Worm (Caenorhabditis elegans): ENCODE data around the gene ceh-92.

Gene ceh-92

DNA sequence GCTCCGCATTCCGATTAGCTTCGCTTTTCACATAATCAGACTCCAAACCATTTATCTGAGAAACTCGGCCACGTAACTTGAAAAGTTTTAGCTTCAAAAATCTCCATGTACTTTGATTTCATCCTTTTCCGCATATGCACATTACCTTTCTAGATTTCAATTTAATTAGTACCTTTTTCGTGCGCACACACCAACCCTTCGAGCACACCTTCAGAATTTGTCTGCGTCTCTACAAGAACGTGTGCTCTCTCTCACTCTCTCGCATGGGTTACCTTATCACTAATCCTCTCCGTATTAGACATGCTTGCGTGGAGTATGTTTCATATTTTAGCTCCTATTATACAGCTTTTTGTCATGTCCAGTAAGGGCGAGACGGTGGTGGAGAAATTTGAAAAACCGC lies 28.2 kb downstream of the ceh-92 start, which contains the start of gene Y66D12A.30:
TSS of gene Y66D12A.30 (plus strand) at position 301 of the 400 bp plus-strand sequence.
- TF ChIP-seq ZK546.5 (tag; optimal IDR thresholded peaks at IDR 0.05) (no peak), aly-2 (tag; optimal IDR thresholded peaks at IDR 0.05) (no peak), nhr-129 (tag; optimal IDR thresholded peaks at IDR 0.05) (no peak), nhr-77 (tag; optimal IDR thresholded peaks at IDR 0.05) (no peak), lin-13 (GFP tag; optimal IDR thresholded peaks at IDR 0.05) (no peak), nhr-11 (tag; optimal IDR thresholded peaks at IDR 0.05) (no peak), nhr-6 (tag; optimal IDR thresholded peaks at IDR 0.05) (no peak), ztf-4 (tag; optimal IDR thresholded peaks at IDR 0.05) (no peak)

ce11 chrIII:11611618-11612247 lies 30.3 kb downstream of the ceh-92 start:
- TF ChIP-seq blmp-1 (tag; optimal IDR thresholded peaks at IDR 0.05; ENCODE audit: insufficient read depth) (no peak), mdl-1 (tag; optimal IDR thresholded peaks at IDR 0.05) (no peak), mbf-1 (tag; optimal IDR thresholded peaks at IDR 0.05) (no peak), nhr-6 (tag; optimal IDR thresholded peaks at IDR 0.05) (no peak), ceh-16 (tag; optimal IDR thresholded peaks at IDR 0.05) (no peak), ztf-11 (tag; optimal IDR thresholded peaks at IDR 0.05) (no peak), nhr-11 (tag; optimal IDR thresholded peaks at IDR 0.05) (no peak), lin-11 (tag; optimal IDR thresholded peaks at IDR 0.05) (no peak)

DNA sequence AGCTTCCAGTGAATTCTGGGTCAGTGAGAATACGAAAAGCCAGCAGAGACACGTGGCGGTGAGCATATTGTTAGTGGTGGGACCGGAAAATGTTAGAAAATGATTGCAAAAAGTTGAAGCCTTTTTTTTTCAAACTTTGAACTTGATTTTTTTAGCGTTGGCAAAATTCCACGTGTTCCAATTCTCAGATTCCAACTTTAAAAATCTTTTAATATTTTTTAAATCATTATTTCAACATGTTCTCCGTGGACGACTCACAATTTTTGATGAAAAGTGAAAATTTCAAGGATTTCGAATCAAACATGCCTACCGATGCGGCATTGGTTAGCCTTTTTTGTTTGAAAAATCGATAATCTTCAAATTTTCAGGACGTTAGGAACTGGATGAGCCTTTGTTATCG lies 31.0 kb downstream of the ceh-92 start, which contains the start of the genes Y66A7A.9 and Y66A7A.4:
TSS of gene Y66A7A.9 (minus strand) at position 101 of the 400 bp plus-strand sequence.
TSS of gene Y66A7A.4 (plus strand) at position 237 of the 400 bp plus-strand sequence.
- no peak for TF ChIP-seq unc-39 (tag; optimal IDR thresholded peaks at IDR 0.05)
- TF ChIP-seq sma-9 (GFP tag; optimal IDR thresholded peaks at IDR 0.05): no peak
- no peak for TF ChIP-seq sma-9 (tag; optimal IDR thresholded peaks at IDR 0.05)
- no peak for TF ChIP-seq skn-1 (tag; optimal IDR thresholded peaks at IDR 0.05)
- no peak for TF ChIP-seq lin-39 (tag; optimal IDR thresholded peaks at IDR 0.05)
- TF ChIP-seq peb-1 (tag; optimal IDR thresholded peaks at IDR 0.05): no peak
- no peak for TF ChIP-seq elt-1 (tag; optimal IDR thresholded peaks at IDR 0.05)
- TF ChIP-seq mdl-1 (tag; optimal IDR thresholded peaks at IDR 0.05): no peak

DNA sequence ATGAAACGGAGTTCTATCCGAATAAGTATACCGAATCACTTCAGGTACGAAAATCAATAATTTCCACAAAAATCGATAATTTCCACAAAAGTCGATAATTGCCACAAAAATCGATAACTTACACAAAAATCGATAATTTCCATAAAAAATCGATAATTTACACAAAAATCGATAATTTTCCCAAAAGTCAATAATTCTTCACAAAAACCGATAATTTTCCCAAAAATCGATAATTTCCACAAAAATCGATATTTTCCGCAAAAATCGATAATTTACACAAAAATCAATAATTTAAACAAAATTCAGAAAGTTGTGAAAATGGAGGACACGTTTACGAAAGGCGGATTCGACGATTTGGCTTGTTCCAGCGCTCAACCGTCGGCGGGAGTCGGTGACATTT lies 33.5 kb downstream of the ceh-92 start:
- TF ChIP-seq nhr-12 (tag; optimal IDR thresholded peaks at IDR 0.05): no peak
- no peak for TF ChIP-seq ZK546.5 (tag; optimal IDR thresholded peaks at IDR 0.05)
- no peak for TF ChIP-seq aly-2 (tag; optimal IDR thresholded peaks at IDR 0.05)
- no peak for TF ChIP-seq unc-55 (GFP tag; optimal IDR thresholded peaks at IDR 0.05)
- no peak for TF ChIP-seq ama-1 (optimal IDR thresholded peaks at IDR 0.05)
- no peak for TF ChIP-seq ceh-16 (tag; optimal IDR thresholded peaks at IDR 0.05)
- no peak for TF ChIP-seq unc-62 (GFP tag; optimal IDR thresholded peaks at IDR 0.05)
- TF ChIP-seq sma-9 (GFP tag; optimal IDR thresholded peaks at IDR 0.05): no peak
- no peak for TF ChIP-seq sma-9 (tag; optimal IDR thresholded peaks at IDR 0.05)
- TF ChIP-seq ceh-82 (tag; optimal IDR thresholded peaks at IDR 0.05): no peak
- TF ChIP-seq nhr-10 (tag; optimal IDR thresholded peaks at IDR 0.05): no peak
- TF ChIP-seq lin-39 (tag; optimal IDR thresholded peaks at IDR 0.05): no peak
- TF ChIP-seq nhr-6 (tag; optimal IDR thresholded peaks at IDR 0.05): no peak
- no peak for TF ChIP-seq nhr-237 (tag; optimal IDR thresholded peaks at IDR 0.05)
- no peak for TF ChIP-seq Y55F3AM.14 (GFP tag; optimal IDR thresholded peaks at IDR 0.05)
- TF ChIP-seq nhr-77 (tag; optimal IDR thresholded peaks at IDR 0.05): no peak

- TF ChIP-seq unc-55 (GFP tag; optimal IDR thresholded peaks at IDR 0.05): no peak
- TF ChIP-seq mbf-1 (tag; optimal IDR thresholded peaks at IDR 0.05): no peak
- no peak for TF ChIP-seq nhr-129 (tag; optimal IDR thresholded peaks at IDR 0.05)
- no peak for TF ChIP-seq nhr-23 (tag; optimal IDR thresholded peaks at IDR 0.05)
- TF ChIP-seq fos-1 (tag; optimal IDR thresholded peaks at IDR 0.05): no peak
- no peak for TF ChIP-seq peb-1 (tag; optimal IDR thresholded peaks at IDR 0.05)
- TF ChIP-seq R02D3.7 (tag; optimal IDR thresholded peaks at IDR 0.05): no peak
- no peak for TF ChIP-seq nhr-11 (tag; optimal IDR thresholded peaks at IDR 0.05)
- TF ChIP-seq lsy-2 (tag; optimal IDR thresholded peaks at IDR 0.05): no peak
- TF ChIP-seq nhr-21 (tag; optimal IDR thresholded peaks at IDR 0.05): no peak
- TF ChIP-seq unc-62 (GFP tag; optimal IDR thresholded peaks at IDR 0.05): no peak
- TF ChIP-seq ztf-11 (tag; optimal IDR thresholded peaks at IDR 0.05): no peak
- no peak for TF ChIP-seq blmp-1 (tag; optimal IDR thresholded peaks at IDR 0.05; ENCODE audit: insufficient read depth)
Measured at ce11 chrIII:11615802-11616201, 34.4 kb downstream of the ceh-92 start.

All from whole organism, L2 larva.